Fruit fly (Drosophila melanogaster) whole organism, prepupa: ENCODE data around the gene ct.

Source experiments
- CG11294 ChIP-seq: fragments of 200-800 bp; sonication (Bioruptor generic); IDR thresholded peaks from 2 replicates; pipeline ENCODE4 v1.3.6; 2022; ENCODE audit warnings: missing biosample characterization, missing genetic modification characterization
- CG1621 ChIP-seq: fragments of 200-800 bp; sonication (Bioruptor generic); optimal IDR thresholded peaks from 3 replicates; lab custom pipeline; 2018; ENCODE audit warnings: missing biosample characterization, mild to moderate bottlenecking, missing genetic modification characterization
- CG34406 ChIP-seq: fragments of 200-800 bp; sonication (Bioruptor generic); optimal IDR thresholded peaks from 3 replicates; lab custom pipeline; 2016; ENCODE audit warnings: missing biosample characterization, missing genetic modification characterization
- CG7368 ChIP-seq: fragments of 200-800 bp; sonication (Bioruptor generic); optimal IDR thresholded peaks from 3 replicates; lab custom pipeline; 2016; ENCODE audit warnings: missing biosample characterization, missing genetic modification characterization
- CG8632 ChIP-seq: fragments of 200-800 bp; sonication (Bioruptor generic); optimal IDR thresholded peaks from 3 replicates; lab custom pipeline; 2016; ENCODE audit warnings: missing biosample characterization, missing genetic modification characterization
- Eip75B ChIP-seq: fragments of 200-800 bp; sonication (Bioruptor generic); optimal IDR thresholded peaks from 3 replicates; lab custom pipeline; 2016; ENCODE audit warnings: missing biosample characterization, missing genetic modification characterization
- Eip93F ChIP-seq: fragments of 200-800 bp; sonication (Bioruptor generic); optimal IDR thresholded peaks from 2 replicates; lab custom pipeline; 2016; ENCODE audit warnings: missing biosample characterization, mild to moderate bottlenecking, missing genetic modification characterization
- Hr39 ChIP-seq: fragments of 200-800 bp; sonication (Bioruptor generic); optimal IDR thresholded peaks from 2 replicates; lab custom pipeline; 2016; ENCODE audit warnings: missing biosample characterization, missing genetic modification characterization
- Sox102F ChIP-seq: fragments of 200-800 bp; sonication (Bioruptor generic); optimal IDR thresholded peaks from 2 replicates; lab custom pipeline; 2016; ENCODE audit warnings: missing biosample characterization, mild to moderate bottlenecking, missing genetic modification characterization
- cyc ChIP-seq: fragments of 200-800 bp; sonication (Bioruptor generic); optimal IDR thresholded peaks from 3 replicates; lab custom pipeline; 2016; ENCODE audit warnings: missing biosample characterization, missing genetic modification characterization
- net ChIP-seq: fragments of 200-800 bp; sonication (Bioruptor generic); optimal IDR thresholded peaks from 3 replicates; lab custom pipeline; 2016; ENCODE audit warnings: missing biosample characterization, missing genetic modification characterization
- salr ChIP-seq, 2 experiments: fragments of 200-800 bp; sonication (Bioruptor generic); optimal IDR thresholded peaks; 3 replicates each; lab custom pipeline; 2016 to 2018; ENCODE audit warnings: missing biosample characterization in 2 of 2, missing genetic modification characterization in 2 of 2, mild to moderate bottlenecking in 1 of 2

DNA sequence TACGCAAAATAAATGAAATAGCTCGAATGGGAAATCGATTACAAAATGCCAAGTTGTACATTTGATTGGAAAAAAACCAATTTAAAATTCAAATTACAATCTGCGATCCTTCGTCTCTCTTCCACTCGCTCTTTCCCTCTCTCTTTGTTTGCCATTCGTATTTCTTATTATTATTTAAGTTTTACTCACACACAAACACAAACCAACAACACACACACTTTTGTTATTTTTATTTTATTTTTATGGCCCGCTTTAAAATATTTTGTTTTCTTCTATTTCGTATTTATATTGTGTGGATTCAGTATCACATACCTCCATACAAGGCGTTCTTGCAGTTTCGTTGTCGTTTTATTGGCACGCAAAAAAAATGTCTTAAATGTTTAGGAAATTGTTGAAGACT, 87.9 kb downstream of the ct start:
- TF ChIP-seq Eip75B (GFP tag; lab: Kevin White, UChicago): no peak
- no peak for TF ChIP-seq Sox102F (GFP tag; lab: Kevin White, UChicago)
- TF ChIP-seq CG34406 (GFP tag; lab: Kevin White, UChicago): no peak
- no peak for TF ChIP-seq cyc (GFP tag; lab: Kevin White, UChicago)
- TF ChIP-seq salr (GFP tag; optimal IDR thresholded peaks at IDR 0.05; lab: Kevin White, UChicago): no peak
- TF ChIP-seq CG11294 (GFP tag; lab: Robert Waterston, UW): no peak
- no peak for TF ChIP-seq Eip93F
- no peak for TF ChIP-seq CG1621 (tag; lab: Kevin White, UChicago)
- no peak for TF ChIP-seq Hr39 (GFP tag; lab: Kevin White, UChicago)
- no peak for TF ChIP-seq CG8632 (GFP tag; lab: Kevin White, UChicago)
- no peak for TF ChIP-seq CG7368 (GFP tag; lab: Kevin White, UChicago)
- TF ChIP-seq net: no peak
